Worm (Caenorhabditis elegans): Measurements from ENCODE around the gene srd-11.

ce11 chrV:13647185-13647584 is 27.5 kb upstream of the srd-11 start:
- TF ChIP-seq elt-2 (tag; optimal IDR thresholded peaks at IDR 0.05) (no peak), ceh-9 (tag; optimal IDR thresholded peaks at IDR 0.05) (no peak), pax-1 (tag; optimal IDR thresholded peaks at IDR 0.05) (no peak), ttx-3 (tag; optimal IDR thresholded peaks at IDR 0.05) (no peak), nhr-11 (tag; optimal IDR thresholded peaks at IDR 0.05) (no peak), madf-2 (tag; optimal IDR thresholded peaks at IDR 0.05) (no peak), fax-1 (tag; optimal IDR thresholded peaks at IDR 0.05) (no peak), pqm-1 (tag; optimal IDR thresholded peaks at IDR 0.05) (no peak), fkh-10 (GFP tag; optimal IDR thresholded peaks at IDR 0.05) (no peak), C38D4.7 (GFP tag; optimal IDR thresholded peaks at IDR 0.05) (no peak), pha-4 (tag; optimal IDR thresholded peaks at IDR 0.05) (no peak), ama-1 (optimal IDR thresholded peaks at IDR 0.05) (no peak), ceh-30 (tag; optimal IDR thresholded peaks at IDR 0.05) (no peak)
